Fruit fly (Drosophila melanogaster) whole organism: ENCODE results near the gene CG34376.

ENCODE experiments used
- CG8478 ChIP-seq: fragments of >200 bp; optimal IDR thresholded peaks from 2 replicates; lab custom pipeline; 2018; ENCODE audit warnings: inconsistent platforms
- Dll ChIP-seq: fragments of >200 bp; optimal IDR thresholded peaks from 2 replicates; lab custom pipeline; 2017
- EcR ChIP-seq, 2 experiments: fragments of >200 bp; optimal IDR thresholded peaks; 2 replicates each; lab custom pipeline; 2017; ENCODE audit warnings: missing biosample characterization in 2 of 2, missing genetic modification characterization in 2 of 2, missing genetic modification reagents in 2 of 2
- pan ChIP-seq: fragments of >200 bp; optimal IDR thresholded peaks from 2 replicates; lab custom pipeline; 2017
- psq ChIP-seq: fragments of >200 bp; optimal IDR thresholded peaks from 2 replicates; lab custom pipeline; 2017
- usp ChIP-seq: fragments of >200 bp; optimal IDR thresholded peaks from 2 replicates; lab custom pipeline; 2017; ENCODE audit warnings: missing biosample characterization, missing genetic modification characterization, mixed read lengths

CG34376 gene

DNA sequence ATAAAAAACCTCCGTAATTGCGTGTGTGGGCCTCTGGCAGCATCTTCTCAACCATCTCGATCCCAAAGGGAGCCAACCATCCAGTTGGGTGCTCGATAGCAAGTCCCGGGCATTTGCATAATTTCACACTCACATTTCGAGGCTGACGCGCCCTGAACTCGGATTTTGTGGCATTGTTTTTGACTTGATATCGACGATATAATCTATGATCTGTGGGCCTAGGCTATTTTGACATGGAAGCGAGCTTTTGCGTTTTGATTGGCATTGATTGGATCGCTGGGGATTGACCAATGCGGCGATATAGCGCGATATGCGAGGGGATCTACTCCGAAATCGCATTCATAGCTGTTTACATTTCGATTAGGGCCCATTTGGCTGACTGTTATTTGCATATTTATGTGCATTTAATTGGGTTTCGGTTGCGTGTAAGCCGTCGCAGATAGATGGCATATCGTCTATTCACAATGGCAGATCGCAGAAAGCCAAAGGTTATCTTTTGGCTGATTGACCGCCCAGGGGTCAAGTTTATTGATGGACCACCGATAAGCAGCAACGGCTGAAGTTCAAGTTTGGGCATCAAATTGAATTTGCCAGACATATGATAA is 15.6 kb upstream of the CG34376 start:
- TF ChIP-seq EcR (GFP tag; optimal IDR thresholded peaks at IDR 0.05; lab: Kevin White, UChicago): no peak
- TF ChIP-seq psq (lab: Kevin White, UChicago): no peak
- TF ChIP-seq pan (lab: Kevin White, UChicago): no peak

dm6 chr3R:22436050-22436449 is 11.8 kb upstream of the CG34376 start, which contains the start of gene CG13847:
TSS of gene CG13847 (minus strand) at chr3R:22436150.
- no peak for TF ChIP-seq psq (lab: Kevin White, UChicago)
- no peak for TF ChIP-seq Dll (lab: Kevin White, UChicago)
- no peak for TF ChIP-seq pan (lab: Kevin White, UChicago)
- TF ChIP-seq usp (GFP tag; lab: Kevin White, UChicago): no peak

DNA sequence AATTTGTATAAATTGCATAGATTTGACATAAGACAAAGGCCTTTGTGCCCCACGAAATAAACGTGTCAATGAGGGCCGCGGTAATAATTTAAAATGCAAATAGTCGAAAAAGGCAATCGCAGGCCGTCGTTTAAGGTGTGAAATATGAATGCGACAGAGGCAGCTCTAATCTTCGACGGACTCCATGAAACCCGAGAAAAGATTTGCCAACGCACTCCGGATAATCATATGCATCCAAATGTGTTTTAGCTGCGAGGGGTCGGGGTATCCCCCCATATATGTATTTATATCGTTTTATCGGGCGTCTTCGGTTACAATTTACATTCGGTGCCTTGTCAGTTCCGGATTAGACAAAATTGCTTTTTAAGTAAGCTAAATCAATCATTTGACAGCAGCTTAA is 9.6 kb upstream of the CG34376 start:
- TF ChIP-seq EcR (GFP tag; optimal IDR thresholded peaks at IDR 0.05; lab: Kevin White, UChicago) (no peak), Dll (lab: Kevin White, UChicago) (no peak), pan (lab: Kevin White, UChicago) (no peak), usp (GFP tag; lab: Kevin White, UChicago) (no peak), CG8478 (lab: Kevin White, UChicago) (no peak), psq (lab: Kevin White, UChicago) (no peak)

dm6 chr3R:22446493-22446892 is 1.4 kb upstream of the CG34376 start, which contains the start of gene CG12499:
TSS of gene CG12499 (minus strand) at chr3R:22446587.
- TF ChIP-seq usp (GFP tag; lab: Kevin White, UChicago): no peak

DNA sequence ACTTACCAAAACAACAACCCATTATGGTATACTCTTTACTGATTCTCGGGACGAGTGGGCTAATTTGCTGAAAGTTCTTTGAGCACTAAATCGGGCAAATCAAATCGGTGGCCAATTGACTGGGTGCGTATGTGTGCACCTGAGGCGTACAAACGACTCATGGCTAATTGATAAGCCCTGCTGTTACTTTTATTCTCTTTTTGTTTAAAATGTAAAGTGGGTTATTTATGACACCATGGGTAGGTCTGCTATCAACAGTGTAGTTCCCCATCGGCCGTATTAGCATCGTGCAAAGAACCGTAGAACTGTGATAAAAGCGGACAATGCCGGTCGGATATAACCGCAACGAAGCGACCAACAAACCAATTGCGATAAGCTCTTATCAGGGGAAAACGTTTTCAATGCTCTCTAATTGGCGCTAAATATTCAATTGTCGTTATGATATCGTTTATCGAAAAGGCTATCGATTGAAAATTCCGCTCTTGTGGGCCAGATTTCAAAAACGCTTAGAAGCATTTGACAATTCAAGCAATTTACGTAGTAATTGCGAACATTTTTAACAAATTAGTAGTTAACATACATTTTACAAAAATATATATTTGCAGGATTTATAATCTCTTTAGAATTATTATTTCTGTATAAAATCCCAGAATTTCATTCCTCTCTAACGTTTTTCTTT is 565 bp upstream of the CG34376 start, which contains the start of gene CG34288:
TSS of gene CG34288 (minus strand) at position 69 of the 679 bp plus-strand sequence.
- TF ChIP-seq CG8478 (lab: Kevin White, UChicago) (no peak), usp (GFP tag; lab: Kevin White, UChicago) (no peak)

DNA sequence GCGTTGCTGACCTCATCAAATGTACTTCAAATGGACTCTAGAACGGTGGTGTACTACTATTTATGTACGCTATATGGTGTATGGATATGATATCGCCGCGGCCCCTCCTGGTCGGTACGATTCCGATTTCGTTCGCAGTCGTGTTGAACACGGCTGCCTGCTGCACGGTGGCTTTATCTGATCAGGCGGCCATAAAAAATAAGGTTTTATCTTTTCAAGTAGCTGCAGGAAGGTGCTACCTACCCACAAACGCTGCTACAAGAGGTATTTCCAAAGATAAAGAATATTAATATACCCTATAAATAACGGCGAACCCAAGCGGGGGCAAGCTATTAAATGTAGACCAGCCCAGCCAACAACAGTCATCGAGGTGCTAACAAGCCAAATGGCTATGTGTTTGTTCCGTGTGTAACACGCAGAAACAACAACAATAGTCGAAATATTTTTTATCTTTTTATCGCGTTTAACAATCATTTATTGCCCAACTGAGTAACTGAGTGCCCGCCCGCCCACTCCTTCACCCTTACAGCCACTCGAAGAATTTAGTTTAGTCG is 2.0 kb downstream of the CG34376 start:
- TF ChIP-seq CG8478 (lab: Kevin White, UChicago): no peak
- TF ChIP-seq psq (lab: Kevin White, UChicago): no peak
- no peak for TF ChIP-seq EcR (GFP tag; optimal IDR thresholded peaks at IDR 0.05; lab: Kevin White, UChicago)
- no peak for TF ChIP-seq usp (GFP tag; lab: Kevin White, UChicago)
- TF ChIP-seq pan (lab: Kevin White, UChicago): no peak
- no peak for TF ChIP-seq Dll (lab: Kevin White, UChicago)

DNA sequence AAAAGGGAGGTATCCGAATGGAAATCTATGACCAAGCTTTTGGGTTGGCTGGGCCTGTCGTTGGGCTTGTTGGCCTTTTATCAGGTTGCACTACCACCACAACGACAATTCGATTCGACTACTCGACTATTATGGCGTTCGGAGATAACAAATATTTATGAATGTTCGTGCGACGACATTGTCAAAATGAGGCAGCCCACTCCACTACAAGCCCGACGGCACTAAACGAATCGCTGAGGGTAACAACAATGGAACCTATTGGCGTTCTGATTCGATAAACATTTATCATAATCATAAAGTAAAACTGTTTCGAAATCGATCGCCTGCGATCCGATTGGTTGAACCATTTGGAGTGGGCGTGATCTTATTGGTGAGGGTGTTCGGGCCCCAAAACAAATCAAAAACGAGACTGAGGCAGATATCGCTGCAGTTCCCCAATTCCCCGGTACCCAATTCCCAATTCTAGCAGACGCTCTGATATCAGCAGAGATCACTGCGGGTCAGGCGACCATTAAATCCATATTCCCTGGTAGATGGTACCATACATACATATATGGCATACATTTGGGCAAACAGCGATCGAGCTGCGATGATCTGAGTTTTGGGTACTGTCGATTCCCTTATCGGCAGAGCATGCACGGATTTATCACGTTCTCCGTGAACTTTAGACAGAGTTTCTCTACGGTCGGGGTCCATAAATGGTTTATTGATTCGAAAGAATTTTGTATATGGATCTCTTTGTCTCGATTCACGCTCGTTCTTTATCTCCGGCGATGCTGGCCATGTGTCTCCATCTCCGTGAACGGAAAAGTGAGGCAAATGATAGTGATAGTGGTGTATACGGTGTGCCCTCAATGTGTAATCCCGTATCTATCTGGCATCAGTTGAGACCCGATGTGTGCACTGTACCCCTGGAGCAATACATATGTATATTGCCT is 6.8 kb downstream of the CG34376 start:
- TF ChIP-seq Dll (lab: Kevin White, UChicago): no peak
- TF ChIP-seq psq (lab: Kevin White, UChicago): no peak
- TF ChIP-seq pan (lab: Kevin White, UChicago): no peak
- TF ChIP-seq CG8478 (lab: Kevin White, UChicago): no peak
- no peak for TF ChIP-seq usp (GFP tag; lab: Kevin White, UChicago)
- TF ChIP-seq EcR (GFP tag; optimal IDR thresholded peaks at IDR 0.05; lab: Kevin White, UChicago): no peak

DNA sequence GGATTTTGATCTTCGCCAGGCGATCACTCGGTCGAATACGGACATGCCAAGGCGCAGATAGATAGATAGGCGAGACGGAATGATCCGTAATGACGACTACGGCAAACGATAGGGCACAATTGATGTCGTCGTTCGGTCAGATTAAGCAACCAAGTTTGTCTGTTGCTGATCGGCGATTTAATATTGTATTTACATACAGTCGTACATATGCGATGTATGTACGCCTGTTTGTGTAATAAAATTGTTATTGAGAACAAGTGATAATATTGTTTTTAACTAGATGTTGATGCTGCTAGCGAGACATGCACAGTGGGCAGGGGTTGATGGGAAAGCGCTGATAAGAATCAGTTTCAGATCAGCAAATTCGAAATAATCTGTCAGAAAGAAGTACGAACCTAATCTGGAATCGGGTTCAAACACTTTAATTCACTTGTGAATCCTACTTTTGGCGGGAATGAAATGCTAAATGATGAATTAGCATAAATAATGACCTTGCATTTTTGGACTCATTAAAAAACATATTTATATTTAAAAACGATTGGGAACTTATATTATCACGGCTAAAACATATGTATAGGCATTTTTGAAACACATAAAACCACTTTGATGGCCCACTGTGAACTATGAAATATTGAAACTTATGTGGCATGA is 7.6 kb downstream of the CG34376 start:
- no peak for TF ChIP-seq Dll (lab: Kevin White, UChicago)
- no peak for TF ChIP-seq usp (GFP tag; lab: Kevin White, UChicago)
- no peak for TF ChIP-seq psq (lab: Kevin White, UChicago)

DNA sequence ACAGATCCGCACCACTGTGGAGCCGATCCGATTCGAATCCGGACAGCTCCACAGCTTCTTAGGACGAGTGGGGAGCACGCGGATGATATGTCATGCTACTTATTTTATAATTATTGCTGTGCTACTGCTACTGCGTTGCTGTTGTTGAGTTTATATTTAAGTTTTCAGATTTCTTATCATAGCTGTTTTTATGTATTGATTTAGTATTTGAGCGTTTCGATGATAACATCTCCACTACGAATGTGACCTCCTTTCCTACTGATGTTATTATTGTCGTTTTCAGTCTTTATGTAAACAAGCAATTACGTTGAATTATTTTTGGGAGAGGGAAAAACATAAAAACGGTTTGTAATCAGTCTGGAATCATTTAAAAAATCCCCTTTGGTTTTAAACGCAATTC is 8.1 kb downstream of the CG34376 start:
- TF ChIP-seq usp (GFP tag; lab: Kevin White, UChicago) (no peak), CG8478 (lab: Kevin White, UChicago) (no peak), psq (lab: Kevin White, UChicago) (no peak), Dll (lab: Kevin White, UChicago) (no peak), EcR (GFP tag; optimal IDR thresholded peaks at IDR 0.05; lab: Kevin White, UChicago) (no peak), pan (lab: Kevin White, UChicago) (no peak)

DNA sequence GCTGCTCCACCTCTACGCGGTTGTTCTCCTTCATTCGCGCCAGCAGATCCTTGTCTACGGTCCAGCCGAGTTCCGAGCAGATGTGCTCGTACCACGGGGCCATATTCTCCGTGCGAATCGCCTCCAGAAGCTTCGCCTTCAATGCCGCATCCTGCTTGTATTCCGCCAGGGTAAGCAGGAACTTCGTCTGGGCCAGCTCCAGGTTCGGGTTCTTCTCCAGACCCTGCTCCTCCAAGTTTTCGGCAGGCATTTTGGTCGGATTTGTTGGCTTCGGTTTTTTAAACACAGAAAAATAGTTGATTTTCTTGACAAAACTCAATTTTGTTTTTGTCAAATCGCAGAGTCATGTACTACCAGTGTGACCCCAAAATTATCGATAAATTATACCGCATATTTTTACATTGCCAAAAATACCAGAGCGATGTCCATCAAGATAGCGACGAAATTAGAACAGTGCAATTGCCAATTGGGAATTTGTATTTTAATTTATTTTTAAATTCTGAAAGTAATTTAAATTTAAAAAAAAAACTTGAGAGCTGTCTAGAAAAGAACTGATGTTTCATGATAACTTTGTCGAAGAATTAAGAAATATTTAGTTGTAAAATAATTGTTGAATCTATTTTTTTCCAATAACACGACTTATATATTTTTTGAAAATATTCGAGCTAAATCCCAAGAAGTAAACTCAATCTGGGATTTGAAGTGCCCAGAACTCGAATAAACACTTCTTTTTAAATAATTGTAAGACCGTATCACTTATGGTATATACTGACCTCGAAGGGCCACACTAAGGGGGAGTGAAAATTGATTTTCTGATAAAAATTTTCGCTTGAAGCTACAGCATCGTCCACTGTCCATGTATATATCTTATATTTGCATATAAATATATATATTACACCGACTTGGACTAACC is 14.0 kb downstream of the CG34376 start, which contains the start of the genes Rpn7 and AP-2mu:
TSS of gene Rpn7 (minus strand) at position 382 of the 913 bp plus-strand sequence.
TSS of gene AP-2mu (plus strand) at position 783 of the 913 bp plus-strand sequence.
- TF ChIP-seq pan (lab: Kevin White, UChicago): no peak
- no peak for TF ChIP-seq EcR (GFP tag; optimal IDR thresholded peaks at IDR 0.05; lab: Kevin White, UChicago)
- no peak for TF ChIP-seq Dll (lab: Kevin White, UChicago)
- no peak for TF ChIP-seq psq (lab: Kevin White, UChicago)
- no peak for TF ChIP-seq usp (GFP tag; lab: Kevin White, UChicago)
- no peak for TF ChIP-seq CG8478 (lab: Kevin White, UChicago)
